Fruit fly (Drosophila melanogaster) whole organism: ENCODE measurements around the gene CG31817.

Experiments
- CG8478 ChIP-seq: fragments of >200 bp; optimal IDR thresholded peaks from 2 replicates; lab custom pipeline; 2018; ENCODE audit warnings: inconsistent platforms
- Dll ChIP-seq: fragments of >200 bp; optimal IDR thresholded peaks from 2 replicates; lab custom pipeline; 2017
- EcR ChIP-seq, 2 experiments: fragments of >200 bp; optimal IDR thresholded peaks; 2 replicates each; lab custom pipeline; 2017; ENCODE audit warnings: missing biosample characterization in 2 of 2, missing genetic modification characterization in 2 of 2, missing genetic modification reagents in 2 of 2
- pan ChIP-seq: fragments of >200 bp; optimal IDR thresholded peaks from 2 replicates; lab custom pipeline; 2017
- psq ChIP-seq: fragments of >200 bp; optimal IDR thresholded peaks from 2 replicates; lab custom pipeline; 2017
- usp ChIP-seq: fragments of >200 bp; optimal IDR thresholded peaks from 2 replicates; lab custom pipeline; 2017; ENCODE audit warnings: missing biosample characterization, missing genetic modification characterization, mixed read lengths

dm6 chr2L:16353765-16354164, 16.1 kb upstream of the CG31817 start:
- TF ChIP-seq pan, result no peak
- TF ChIP-seq psq (lab: Kevin White, UChicago), result no peak
- no peak for TF ChIP-seq usp
- no peak for TF ChIP-seq Dll (lab: Kevin White, UChicago)
- no peak for TF ChIP-seq EcR (GFP tag; optimal IDR thresholded peaks at IDR 0.05; lab: Kevin White, UChicago)
- no peak for TF ChIP-seq CG8478 (lab: Kevin White, UChicago)
